Fruit fly (Drosophila melanogaster) whole organism, embryonic: ENCODE results near the gene CG4629.

Source experiments
- B-H2 ChIP-seq: fragments of 200-800 bp; sonication (Bioruptor generic); optimal IDR thresholded peaks from 2 replicates; lab custom pipeline; 2018; ENCODE audit warnings: missing biosample characterization, mild to moderate bottlenecking, missing genetic modification characterization
- Bgb ChIP-seq: fragments of 200-800 bp; sonication (Bioruptor generic); IDR thresholded peaks from 2 replicates; pipeline ENCODE4 v1.3.6; 2022; ENCODE audit warnings: missing biosample characterization, missing genetic modification characterization; ENCODE audit not compliant: partially characterized antibody
- BtbVII ChIP-seq: fragments of 200-800 bp; sonication (Bioruptor generic); optimal IDR thresholded peaks from 3 replicates; lab custom pipeline; 2017; ENCODE audit warnings: missing biosample characterization, mild to moderate bottlenecking, missing genetic modification characterization
- CG11085 ChIP-seq: fragments of 200-800 bp; sonication (Bioruptor generic); IDR thresholded peaks from 2 replicates; pipeline ENCODE4 v1.3.6; 2022; ENCODE audit warnings: missing biosample characterization, missing genetic modification characterization
- CG12299 ChIP-seq: fragments of 200-800 bp; sonication (Bioruptor generic); optimal IDR thresholded peaks from 2 replicates; lab custom pipeline; 2018; ENCODE audit warnings: missing biosample characterization, mild to moderate bottlenecking, missing genetic modification characterization
- CG12659 ChIP-seq: fragments of 200-800 bp; sonication (Bioruptor generic); optimal IDR thresholded peaks from 3 replicates; lab custom pipeline; 2017; ENCODE audit warnings: mild to moderate bottlenecking, missing biosample characterization, missing genetic modification reagents, missing genetic modification characterization
- CG14014 ChIP-seq: fragments of 200-800 bp; sonication (Bioruptor generic); IDR thresholded peaks from 2 replicates; pipeline ENCODE4 v1.3.6; 2022; ENCODE audit warnings: missing biosample characterization, missing genetic modification characterization
- CG14441 ChIP-seq: fragments of 200-800 bp; sonication (Bioruptor generic); IDR thresholded peaks from 2 replicates; pipeline ENCODE4 v1.3.6; 2022; ENCODE audit warnings: missing biosample characterization, missing genetic modification characterization
- CG15011 ChIP-seq: fragments of 200-800 bp; sonication (Bioruptor generic); optimal IDR thresholded peaks from 3 replicates; lab custom pipeline; 2018; ENCODE audit warnings: missing biosample characterization, mild to moderate bottlenecking, missing genetic modification characterization
- CG17385 ChIP-seq: fragments of 200-800 bp; sonication (Bioruptor generic); optimal IDR thresholded peaks from 3 replicates; lab custom pipeline; 2018; ENCODE audit warnings: missing biosample characterization, mild to moderate bottlenecking, missing genetic modification characterization
- CG1832 ChIP-seq: fragments of 200-800 bp; sonication (Bioruptor generic); optimal IDR thresholded peaks from 2 replicates; lab custom pipeline; 2017; ENCODE audit warnings: missing biosample characterization, mild to moderate bottlenecking, missing genetic modification characterization, inconsistent platforms
- CG32532 ChIP-seq: fragments of 200-800 bp; sonication (Bioruptor generic); IDR thresholded peaks from 2 replicates; pipeline ENCODE4 v1.3.6; 2022; ENCODE audit warnings: missing biosample characterization, missing genetic modification characterization
- CG3281 ChIP-seq: fragments of 200-800 bp; sonication (Bioruptor generic); optimal IDR thresholded peaks from 3 replicates; lab custom pipeline; 2017; ENCODE audit warnings: missing biosample characterization, mild to moderate bottlenecking, missing genetic modification characterization
- CG3995 ChIP-seq: fragments of 200-800 bp; sonication (Bioruptor generic); optimal IDR thresholded peaks from 3 replicates; lab custom pipeline; 2016; ENCODE audit warnings: missing biosample characterization, missing genetic modification characterization
- CG4404 ChIP-seq: fragments of 200-800 bp; sonication (Bioruptor generic); IDR thresholded peaks from 2 replicates; pipeline ENCODE4 v1.3.6; 2022; ENCODE audit warnings: missing biosample characterization, missing genetic modification characterization
- CG7839 ChIP-seq: fragments of 200-800 bp; sonication (Bioruptor generic); optimal IDR thresholded peaks from 3 replicates; lab custom pipeline; 2018; ENCODE audit warnings: missing biosample characterization, mild to moderate bottlenecking, missing genetic modification characterization, moderate library complexity
- CG9727 ChIP-seq: fragments of 200-800 bp; sonication (Bioruptor generic); optimal IDR thresholded peaks from 3 replicates; lab custom pipeline; 2017; ENCODE audit warnings: missing biosample characterization, mild to moderate bottlenecking, missing genetic modification characterization
- CG9797 ChIP-seq: fragments of 200-800 bp; sonication (Bioruptor generic); optimal IDR thresholded peaks from 3 replicates; lab custom pipeline; 2018; ENCODE audit warnings: missing biosample characterization, mild to moderate bottlenecking, missing genetic modification characterization
- D ChIP-seq, 2 experiments: fragments of 200-800 bp in 1 of 2; fragments of >200 bp in 1 of 2; sonication (Bioruptor generic) in 1 of 2; optimal IDR thresholded peaks; 2 replicates in 1 of 2; 3 replicates in 1 of 2; lab custom pipeline; 2017; ENCODE audit warnings: mild to moderate bottlenecking in 1 of 2, missing biosample characterization in 1 of 2, missing genetic modification characterization in 1 of 2, missing genetic modification reagents in 1 of 2
- D19A ChIP-seq: fragments of 200-800 bp; optimal IDR thresholded peaks from 3 replicates; lab custom pipeline; 2019; ENCODE audit warnings: missing biosample characterization, mild to moderate bottlenecking, missing genetic modification characterization, moderate library complexity
- Dfd ChIP-seq, 2 experiments: fragments of >200 bp; optimal IDR thresholded peaks; 2 replicates each; lab custom pipeline; 2017; ENCODE audit warnings: missing biosample characterization in 2 of 2, missing genetic modification characterization in 2 of 2
- Ets97D ChIP-seq: fragments of 200-800 bp; sonication (Bioruptor generic); optimal IDR thresholded peaks from 3 replicates; lab custom pipeline; 2016; ENCODE audit warnings: missing biosample characterization, missing genetic modification characterization
- Fer3 ChIP-seq: fragments of 200-800 bp; sonication (Bioruptor generic); optimal IDR thresholded peaks from 2 replicates; lab custom pipeline; 2018; ENCODE audit warnings: missing biosample characterization, mild to moderate bottlenecking, missing genetic modification characterization, moderate library complexity
- Gug ChIP-seq: fragments of 200-800 bp; sonication (Bioruptor generic); IDR thresholded peaks from 4 replicates; pipeline ENCODE4 v1.3.6; 2022; ENCODE audit warnings: missing biosample characterization, missing genetic modification characterization
- H2.0 ChIP-seq: fragments of 200-800 bp; sonication (Bioruptor generic); IDR thresholded peaks from 2 replicates; pipeline ENCODE4 v1.3.6; 2022; ENCODE audit warnings: missing biosample characterization, missing genetic modification characterization
- HmgZ ChIP-seq: fragments of 200-800 bp; sonication (Bioruptor generic); optimal IDR thresholded peaks from 2 replicates; lab custom pipeline; 2018; ENCODE audit warnings: missing biosample characterization, mild to moderate bottlenecking, missing genetic modification characterization
- Nf-YB ChIP-seq: fragments of 200-800 bp; sonication (Bioruptor generic); optimal IDR thresholded peaks from 3 replicates; lab custom pipeline; 2019; ENCODE audit warnings: missing biosample characterization, mild to moderate bottlenecking, missing genetic modification characterization, moderate library complexity
- Sox100B ChIP-seq: fragments of 200-800 bp; sonication (Bioruptor generic); optimal IDR thresholded peaks from 3 replicates; lab custom pipeline; 2018; ENCODE audit warnings: missing biosample characterization, mild to moderate bottlenecking, missing genetic modification characterization
- Sry-β ChIP-seq: fragments of 200-800 bp; sonication (Bioruptor generic); optimal IDR thresholded peaks from 2 replicates; lab custom pipeline; 2018; ENCODE audit warnings: missing biosample characterization, mild to moderate bottlenecking, missing genetic modification characterization, moderate library complexity
- ase ChIP-seq: fragments of 200-800 bp; sonication (Bioruptor generic); IDR thresholded peaks from 3 replicates; pipeline ENCODE4 v1.3.6; 2022; ENCODE audit warnings: missing biosample characterization, missing genetic modification characterization
- cato ChIP-seq: fragments of 200-800 bp; sonication (Bioruptor generic); optimal IDR thresholded peaks from 2 replicates; lab custom pipeline; 2016; ENCODE audit warnings: missing biosample characterization, missing genetic modification characterization, borderline replicate concordance
- chinmo ChIP-seq: fragments of 200-800 bp; sonication (Bioruptor generic); IDR thresholded peaks from 4 replicates; pipeline ENCODE4 v1.3.6; 2022; ENCODE audit warnings: missing biosample characterization, missing genetic modification characterization; ENCODE audit not compliant: partially characterized antibody
- corto ChIP-seq: fragments of 200-800 bp; sonication (Bioruptor generic); optimal IDR thresholded peaks from 2 replicates; lab custom pipeline; 2016; ENCODE audit warnings: missing biosample characterization, mild to moderate bottlenecking, missing genetic modification characterization, moderate library complexity
- cwo ChIP-seq: fragments of 200-800 bp; sonication (Bioruptor generic); optimal IDR thresholded peaks from 3 replicates; lab custom pipeline; 2017; ENCODE audit warnings: missing biosample characterization, missing genetic modification characterization, mild to moderate bottlenecking, moderate library complexity, missing genetic modification reagents
- dmrt99B ChIP-seq: fragments of 200-800 bp; sonication (Bioruptor generic); optimal IDR thresholded peaks from 2 replicates; lab custom pipeline; 2018; ENCODE audit warnings: missing biosample characterization, mild to moderate bottlenecking, missing genetic modification characterization, moderate library complexity
- gcm ChIP-seq: fragments of 200-800 bp; sonication (Bioruptor generic); optimal IDR thresholded peaks from 2 replicates; lab custom pipeline; 2019; ENCODE audit warnings: missing biosample characterization, mild to moderate bottlenecking, missing genetic modification characterization, moderate library complexity
- gsb ChIP-seq: fragments of 200-800 bp; sonication (Bioruptor generic); IDR thresholded peaks from 2 replicates; pipeline ENCODE4 v1.3.6; 2022; ENCODE audit warnings: missing biosample characterization, missing genetic modification characterization
- h ChIP-seq: fragments of >200 bp; optimal IDR thresholded peaks from 2 replicates; lab custom pipeline; 2017
- ind ChIP-seq: fragments of 200-800 bp; sonication (Bioruptor generic); optimal IDR thresholded peaks from 3 replicates; lab custom pipeline; 2016; ENCODE audit warnings: missing biosample characterization, missing genetic modification characterization
- insv ChIP-seq, 2 experiments: fragments of 200-800 bp; sonication (Bioruptor generic); optimal IDR thresholded peaks; 3 replicates each; lab custom pipeline; 2016 to 2018; ENCODE audit warnings: missing biosample characterization in 2 of 2, missing genetic modification characterization in 2 of 2
- jigr1 ChIP-seq: fragments of 200-800 bp; sonication (Bioruptor generic); IDR thresholded peaks from 3 replicates; pipeline ENCODE4 v1.3.6; 2022; ENCODE audit warnings: missing biosample characterization, missing genetic modification characterization
- kah ChIP-seq: fragments of 200-800 bp; sonication (Bioruptor generic); optimal IDR thresholded peaks from 2 replicates; lab custom pipeline; 2018; ENCODE audit warnings: missing biosample characterization, mild to moderate bottlenecking, missing genetic modification characterization
- kay ChIP-seq: fragments of 200-800 bp; sonication (Bioruptor generic); optimal IDR thresholded peaks from 2 replicates; lab custom pipeline; 2016; ENCODE audit warnings: missing biosample characterization, missing genetic modification characterization
- nau ChIP-seq: fragments of 200-800 bp; sonication (Bioruptor generic); optimal IDR thresholded peaks from 3 replicates; lab custom pipeline; 2017; ENCODE audit warnings: missing biosample characterization, mild to moderate bottlenecking, missing genetic modification characterization, missing genetic modification reagents
- nmo ChIP-seq: fragments of 200-800 bp; sonication (Bioruptor generic); optimal IDR thresholded peaks from 2 replicates; lab custom pipeline; 2018; ENCODE audit warnings: missing biosample characterization, mild to moderate bottlenecking, missing genetic modification characterization, moderate library complexity
- pnt ChIP-seq: fragments of 200-800 bp; sonication (Bioruptor generic); optimal IDR thresholded peaks from 3 replicates; lab custom pipeline; 2016; ENCODE audit warnings: missing biosample characterization, missing genetic modification characterization
- repo ChIP-seq: fragments of 200-800 bp; sonication (Bioruptor generic); optimal IDR thresholded peaks from 2 replicates; lab custom pipeline; 2016; ENCODE audit warnings: missing biosample characterization, missing genetic modification characterization
- sob ChIP-seq: fragments of 200-800 bp; sonication (Bioruptor generic); IDR thresholded peaks from 2 replicates; pipeline ENCODE4 v1.3.6; 2022; ENCODE audit warnings: missing biosample characterization, missing genetic modification characterization
- stwl ChIP-seq: fragments of 200-800 bp; sonication (Bioruptor generic); optimal IDR thresholded peaks from 3 replicates; lab custom pipeline; 2018; ENCODE audit warnings: missing biosample characterization, mild to moderate bottlenecking, missing genetic modification characterization, moderate library complexity
- tup ChIP-seq: fragments of 200-800 bp; sonication (Bioruptor generic); optimal IDR thresholded peaks from 2 replicates; lab custom pipeline; 2016; ENCODE audit warnings: missing biosample characterization, mild to moderate bottlenecking, missing genetic modification characterization, moderate library complexity
- zf30C ChIP-seq: fragments of 200-800 bp; sonication (Bioruptor generic); optimal IDR thresholded peaks from 3 replicates; lab custom pipeline; 2018; ENCODE audit warnings: missing biosample characterization, mild to moderate bottlenecking, missing genetic modification characterization

The CG4629 gene

DNA sequence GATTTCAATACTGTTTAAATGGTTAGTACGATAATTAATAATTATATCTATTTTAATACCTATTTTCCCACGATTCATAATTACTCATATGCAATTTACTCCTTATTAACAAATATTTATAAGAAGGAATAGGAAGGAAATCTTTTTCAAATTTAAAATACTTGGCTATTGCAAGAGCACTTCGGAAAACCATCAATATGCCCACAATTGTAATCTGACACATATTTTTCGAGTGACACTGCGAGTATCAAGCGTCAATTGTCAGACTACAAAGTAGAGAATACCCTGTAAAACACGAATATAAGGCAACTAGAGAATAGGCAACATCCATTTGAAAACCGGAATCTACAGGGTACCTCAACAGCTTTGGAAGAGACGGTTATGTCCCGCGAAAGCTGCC is 53.9 kb downstream of the CG4629 start (continued):
- no peak for TF ChIP-seq CG12299 (tag; lab: Kevin White, UChicago)
- no peak for TF ChIP-seq CG14014 (GFP tag; lab: Robert Waterston, UW)
- TF ChIP-seq nmo, result no peak
- TF ChIP-seq CG7839, result peak; percentile 53
- TF ChIP-seq cato (GFP tag; lab: Kevin White, UChicago), result no peak
- TF ChIP-seq Gug, result no peak
- no peak for TF ChIP-seq CG11085 (GFP tag; lab: Robert Waterston, UW)
- no peak for TF ChIP-seq Dfd (GFP tag; optimal IDR thresholded peaks at IDR 0.05; lab: Kevin White, UChicago)
- TF ChIP-seq Bgb (GFP tag; lab: Robert Waterston, UW), result no peak
- no peak for TF ChIP-seq CG14441 (GFP tag; lab: Robert Waterston, UW)
- peak; percentile 15 for TF ChIP-seq ind (GFP tag; lab: Kevin White, UChicago)
- TF ChIP-seq gsb (GFP tag; lab: Robert Waterston, UW), result no peak
- no peak for TF ChIP-seq B-H2 (GFP tag; lab: Kevin White, UChicago)
- TF ChIP-seq kay (GFP tag; lab: Kevin White, UChicago), result no peak
- TF ChIP-seq chinmo (GFP tag; lab: Robert Waterston, UW), result no peak
- no peak for TF ChIP-seq Nf-YB (GFP tag; lab: Kevin White, UChicago)
- TF ChIP-seq CG3995 (GFP tag; lab: Kevin White, UChicago), result no peak
- peak; percentile 14 for TF ChIP-seq D19A (tag; lab: Kevin White, UChicago)
- TF ChIP-seq ase, result no peak
- no peak for TF ChIP-seq Sry-β (GFP tag; lab: Kevin White, UChicago)
- no peak for TF ChIP-seq h (lab: Kevin White, UChicago)
- TF ChIP-seq repo (GFP tag; lab: Kevin White, UChicago), result no peak
- TF ChIP-seq CG12659 (GFP tag; lab: Kevin White, UChicago), result peak; percentile 12
- no peak for TF ChIP-seq CG4404 (GFP tag; lab: Robert Waterston, UW)
- TF ChIP-seq pnt (GFP tag; lab: Kevin White, UChicago), result no peak
- TF ChIP-seq CG1832 (GFP tag; lab: Kevin White, UChicago), result no peak
- TF ChIP-seq sob (GFP tag; lab: Robert Waterston, UW), result no peak
- peak; percentile 35 for TF ChIP-seq CG9727 (GFP tag; lab: Kevin White, UChicago)
- no peak for TF ChIP-seq nau (GFP tag; lab: Kevin White, UChicago)
- no peak for TF ChIP-seq corto (GFP tag; lab: Kevin White, UChicago)
- TF ChIP-seq gcm (GFP tag; lab: Kevin White, UChicago), result no peak
- no peak for TF ChIP-seq H2.0 (GFP tag; lab: Robert Waterston, UW)
- TF ChIP-seq Ets97D, result no peak
- TF ChIP-seq HmgZ (tag; lab: Kevin White, UChicago), result no peak
- 0 out of 2 replicates have a peak, but pooled peaks have one; percentile 13 for TF ChIP-seq CG32532 (GFP tag; lab: Robert Waterston, UW)
- peak; percentile 36 for TF ChIP-seq Fer3 (tag; lab: Kevin White, UChicago)
- TF ChIP-seq kah (GFP tag; lab: Kevin White, UChicago), result no peak
- TF ChIP-seq jigr1, result no peak
- no peak for TF ChIP-seq zf30C (GFP tag; lab: Kevin White, UChicago)
- no peak for TF ChIP-seq CG9797 (GFP tag; lab: Kevin White, UChicago)
- no peak for TF ChIP-seq CG17385 (GFP tag; lab: Kevin White, UChicago)
- TF ChIP-seq cwo (GFP tag; lab: Kevin White, UChicago), result peak; percentile 57
- peak; percentile 14 for TF ChIP-seq Sox100B (GFP tag; lab: Kevin White, UChicago)
- TF ChIP-seq dmrt99B (tag; lab: Kevin White, UChicago), result peak; percentile 58
- no peak for TF ChIP-seq D (optimal IDR thresholded peaks at IDR 0.05; lab: Kevin White, UChicago)
- no peak for TF ChIP-seq D (GFP tag; optimal IDR thresholded peaks at IDR 0.05; lab: Kevin White, UChicago)
- no peak for TF ChIP-seq CG15011 (GFP tag; lab: Kevin White, UChicago)
- TF ChIP-seq BtbVII (GFP tag; lab: Kevin White, UChicago), result peak; percentile 15
- no peak for TF ChIP-seq insv (GFP tag; optimal IDR thresholded peaks at IDR 0.05; lab: Kevin White, UChicago)
- TF ChIP-seq tup, result no peak
- no peak for TF ChIP-seq stwl (tag; lab: Kevin White, UChicago)
- TF ChIP-seq CG3281 (GFP tag; lab: Kevin White, UChicago), result peak; percentile 64
